Worm (Caenorhabditis elegans): ENCODE data around the gene ZK688.1.

ZK688.1 gene

ce11 chrIII:7900733-7901132, 8.6 kb upstream of the ZK688.1 start, which contains the start of gene best-24:
TSS of gene best-24 (plus strand) at chrIII:7901033.
- TF ChIP-seq sdc-2 (tag; optimal IDR thresholded peaks at IDR 0.05) (no peak), madf-2 (tag; optimal IDR thresholded peaks at IDR 0.05) (no peak), unc-86 (tag; optimal IDR thresholded peaks at IDR 0.05) (no peak), hlh-13 (GFP tag; optimal IDR thresholded peaks at IDR 0.05) (no peak), nfya-1 (tag; optimal IDR thresholded peaks at IDR 0.05) (no peak), C08G9.2 (tag; optimal IDR thresholded peaks at IDR 0.05) (no peak), unc-55 (GFP tag; optimal IDR thresholded peaks at IDR 0.05) (no peak), elt-4 (tag; optimal IDR thresholded peaks at IDR 0.05) (no peak), fkh-6 (tag; optimal IDR thresholded peaks at IDR 0.05) (no peak), hlh-30 (tag; optimal IDR thresholded peaks at IDR 0.05; ENCODE audit: insufficient read depth) (no peak), zip-5 (tag; optimal IDR thresholded peaks at IDR 0.05) (no peak), pqm-1 (tag; optimal IDR thresholded peaks at IDR 0.05) (no peak), C38D4.7 (GFP tag; optimal IDR thresholded peaks at IDR 0.05) (no peak), tbx-2 (tag; optimal IDR thresholded peaks at IDR 0.05) (no peak), sox-4 (tag; optimal IDR thresholded peaks at IDR 0.05) (no peak), ceh-18 (tag; optimal IDR thresholded peaks at IDR 0.05) (no peak), lin-11 (tag; optimal IDR thresholded peaks at IDR 0.05) (no peak), ceh-2 (tag; optimal IDR thresholded peaks at IDR 0.05) (no peak), ama-1 (optimal IDR thresholded peaks at IDR 0.05) (no peak)

- no peak for TF ChIP-seq npax-4 (tag; optimal IDR thresholded peaks at IDR 0.05)
- TF ChIP-seq ref-2 (tag; optimal IDR thresholded peaks at IDR 0.05): no peak
- TF ChIP-seq odd-2 (tag; optimal IDR thresholded peaks at IDR 0.05): no peak
- TF ChIP-seq unc-42 (tag; optimal IDR thresholded peaks at IDR 0.05): no peak
- no peak for TF ChIP-seq lim-6 (tag; optimal IDR thresholded peaks at IDR 0.05)
These were observed 5.9 kb upstream of the ZK688.1 start for ce11 chrIII:7903427-7903826.

ce11 chrIII:7907515-7907914, 1.8 kb upstream of the ZK688.1 start, which contains the start of gene pcp-5:
TSS of gene pcp-5 (minus strand) at chrIII:7907615.
- TF ChIP-seq pqm-1 (tag; optimal IDR thresholded peaks at IDR 0.05) (no peak), ceh-24 (tag; optimal IDR thresholded peaks at IDR 0.05) (no peak), gmeb-2 (tag; optimal IDR thresholded peaks at IDR 0.05) (no peak), unc-55 (GFP tag; optimal IDR thresholded peaks at IDR 0.05) (peak; percentile 6)

- TF ChIP-seq hlh-30 (tag; optimal IDR thresholded peaks at IDR 0.05; ENCODE audit: insufficient read depth) (peak; percentile 81), K09A11.1 (tag; optimal IDR thresholded peaks at IDR 0.05; ENCODE audit: insufficient read depth) (no peak)
These were observed 2.3 kb downstream of the ZK688.1 start, which contains the start of gene ZK688.7 for ce11 chrIII:7911621-7912020. TSS of gene ZK688.7 (minus strand) at chrIII:7911634.

- TF ChIP-seq ceh-22 (tag; optimal IDR thresholded peaks at IDR 0.05): no peak
- no peak for TF ChIP-seq T23F11.4 (GFP tag; optimal IDR thresholded peaks at IDR 0.05)
- TF ChIP-seq ceh-34 (tag; optimal IDR thresholded peaks at IDR 0.05): no peak
- TF ChIP-seq pat-9 (tag; optimal IDR thresholded peaks at IDR 0.05): no peak
- no peak for TF ChIP-seq ceh-14 (tag; optimal IDR thresholded peaks at IDR 0.05)
- TF ChIP-seq C38D4.7 (GFP tag; optimal IDR thresholded peaks at IDR 0.05): no peak
- TF ChIP-seq ama-1 (optimal IDR thresholded peaks at IDR 0.05): no peak
- TF ChIP-seq hlh-6 (tag; optimal IDR thresholded peaks at IDR 0.05): no peak
- TF ChIP-seq unc-3 (GFP tag; conservative IDR thresholded peaks at IDR 0.05): no peak
- TF ChIP-seq unc-3 (tag; optimal IDR thresholded peaks at IDR 0.05): no peak
- no peak for TF ChIP-seq K02D7.2 (tag; optimal IDR thresholded peaks at IDR 0.05)
- no peak for TF ChIP-seq tbx-7 (tag; optimal IDR thresholded peaks at IDR 0.05)
- TF ChIP-seq ets-4 (tag; optimal IDR thresholded peaks at IDR 0.05): no peak
- no peak for TF ChIP-seq pag-3 (tag; optimal IDR thresholded peaks at IDR 0.05; ENCODE audit: borderline replicate concordance)
- no peak for TF ChIP-seq pros-1 (tag; optimal IDR thresholded peaks at IDR 0.05)
- no peak for TF ChIP-seq unc-55 (GFP tag; optimal IDR thresholded peaks at IDR 0.05)
- TF ChIP-seq eyg-1 (tag; optimal IDR thresholded peaks at IDR 0.05): no peak
- no peak for TF ChIP-seq elt-4 (tag; optimal IDR thresholded peaks at IDR 0.05)
- no peak for TF ChIP-seq sox-4 (tag; optimal IDR thresholded peaks at IDR 0.05)
These were observed 4.1 kb downstream of the ZK688.1 start, which contains the start of gene ZK688.12 for ce11 chrIII:7913488-7913887. TSS of gene ZK688.12 (minus strand) at chrIII:7913588.

Data from whole organism, late embryonic.